Worm (Caenorhabditis elegans): ENCODE data around the gene scl-3.

- TF ChIP-seq ama-1 (optimal IDR thresholded peaks at IDR 0.05) (no peak), aly-1 (tag; optimal IDR thresholded peaks at IDR 0.05) (no peak), F13C5.2 (tag; optimal IDR thresholded peaks at IDR 0.05) (no peak), pes-1 (GFP tag; IDR thresholded peaks at IDR 0.05) (no peak), tbx-37 (GFP tag; conservative IDR thresholded peaks at IDR 0.05) (no peak), scrt-1 (GFP tag; IDR thresholded peaks at IDR 0.05) (no peak), sea-1 (GFP tag; conservative IDR thresholded peaks at IDR 0.05) (no peak), flt-1 (GFP tag; IDR thresholded peaks at IDR 0.05) (no peak), tbx-11 (GFP tag; IDR thresholded peaks at IDR 0.05) (no peak), tra-4 (tag; optimal IDR thresholded peaks at IDR 0.05) (no peak)
Observed at ce11 chrIV:13016820-13017219, 42.6 kb upstream of the scl-3 start.

All from whole organism, early embryonic.